Fruit fly (Drosophila melanogaster) whole organism, embryonic: ENCODE measurements around the gene CG15741.
A peak's percentile ranks its signal among the peaks of the same experiment; 100 is the strongest.

ENCODE experiments used
- Ada2b ChIP-seq: fragments of 200-800 bp; sonication (Bioruptor generic); IDR thresholded peaks from 2 replicates; pipeline ENCODE4 v1.3.6; 2022; ENCODE audit warnings: missing biosample characterization, missing genetic modification characterization
- Awh ChIP-seq: fragments of 200-800 bp; sonication (Bioruptor generic); IDR thresholded peaks from 2 replicates; pipeline ENCODE4, ENCODE4 v1.3.6; 2022; ENCODE audit warnings: missing biosample characterization, missing genetic modification characterization
- B-H2 ChIP-seq: fragments of 200-800 bp; sonication (Bioruptor generic); optimal IDR thresholded peaks from 2 replicates; lab custom pipeline; 2018; ENCODE audit warnings: missing biosample characterization, mild to moderate bottlenecking, missing genetic modification characterization
- Bteb2 ChIP-seq: fragments of 200-800 bp; sonication (Bioruptor generic); optimal IDR thresholded peaks from 2 replicates; lab custom pipeline; 2016; ENCODE audit warnings: missing biosample characterization, missing genetic modification characterization
- C15 ChIP-seq: fragments of 200-800 bp; sonication (Bioruptor generic); IDR thresholded peaks from 3 replicates; pipeline ENCODE4 v1.3.6; 2022; ENCODE audit warnings: missing biosample characterization, missing genetic modification characterization
- CG12299 ChIP-seq: fragments of 200-800 bp; sonication (Bioruptor generic); optimal IDR thresholded peaks from 2 replicates; lab custom pipeline; 2018; ENCODE audit warnings: missing biosample characterization, mild to moderate bottlenecking, missing genetic modification characterization
- CG12769 ChIP-seq: fragments of 200-800 bp; sonication (Bioruptor generic); optimal IDR thresholded peaks from 2 replicates; lab custom pipeline; 2019; ENCODE audit warnings: missing biosample characterization, mild to moderate bottlenecking, missing genetic modification characterization, moderate library complexity
- CG14050 ChIP-seq: fragments of 200-800 bp; sonication (Bioruptor generic); IDR thresholded peaks from 3 replicates; pipeline ENCODE4 v1.3.6; 2022; ENCODE audit warnings: missing biosample characterization, missing genetic modification characterization
- CG15011 ChIP-seq: fragments of 200-800 bp; sonication (Bioruptor generic); optimal IDR thresholded peaks from 3 replicates; lab custom pipeline; 2018; ENCODE audit warnings: missing biosample characterization, mild to moderate bottlenecking, missing genetic modification characterization
- CG1603 ChIP-seq: fragments of 200-800 bp; sonication (Bioruptor generic); optimal IDR thresholded peaks from 2 replicates; lab custom pipeline; 2019; ENCODE audit warnings: missing biosample characterization, mild to moderate bottlenecking, missing genetic modification characterization, moderate library complexity
- CG2199 ChIP-seq: fragments of 200-800 bp; sonication (Bioruptor generic); IDR thresholded peaks from 3 replicates; pipeline ENCODE4 v1.3.6; 2022; ENCODE audit warnings: missing biosample characterization, missing genetic modification characterization
- CG32532 ChIP-seq: fragments of 200-800 bp; sonication (Bioruptor generic); IDR thresholded peaks from 2 replicates; pipeline ENCODE4 v1.3.6; 2022; ENCODE audit warnings: missing biosample characterization, missing genetic modification characterization
- CG3407 ChIP-seq: fragments of 200-800 bp; sonication (Bioruptor generic); optimal IDR thresholded peaks from 2 replicates; lab custom pipeline; 2018; ENCODE audit warnings: missing biosample characterization, mild to moderate bottlenecking, missing genetic modification characterization
- CG4404 ChIP-seq: fragments of 200-800 bp; sonication (Bioruptor generic); IDR thresholded peaks from 2 replicates; pipeline ENCODE4 v1.3.6; 2022; ENCODE audit warnings: missing biosample characterization, missing genetic modification characterization
- CG6175 ChIP-seq: fragments of 200-800 bp; sonication (Bioruptor generic); IDR thresholded peaks from 3 replicates; pipeline ENCODE4 v1.3.6; 2022; ENCODE audit warnings: missing biosample characterization, missing genetic modification characterization
- CG6765 ChIP-seq: fragments of 200-800 bp; sonication (Bioruptor generic); optimal IDR thresholded peaks from 3 replicates; lab custom pipeline; 2017; ENCODE audit warnings: missing biosample characterization, mild to moderate bottlenecking, missing genetic modification characterization
- CG7963 ChIP-seq: fragments of 200-800 bp; sonication (Bioruptor generic); IDR thresholded peaks from 3 replicates; pipeline ENCODE4 v1.3.6; 2022; ENCODE audit warnings: missing biosample characterization, missing genetic modification characterization; ENCODE audit not compliant: partially characterized antibody
- CG8359 ChIP-seq: fragments of 200-800 bp; sonication (Bioruptor generic); optimal IDR thresholded peaks from 2 replicates; lab custom pipeline; 2017; ENCODE audit warnings: missing biosample characterization, mild to moderate bottlenecking, missing genetic modification characterization, borderline replicate concordance
- CG9727 ChIP-seq: fragments of 200-800 bp; sonication (Bioruptor generic); optimal IDR thresholded peaks from 3 replicates; lab custom pipeline; 2017; ENCODE audit warnings: missing biosample characterization, mild to moderate bottlenecking, missing genetic modification characterization
- Dad ChIP-seq: fragments of 200-800 bp; sonication (Bioruptor generic); optimal IDR thresholded peaks from 3 replicates; lab custom pipeline; 2016; ENCODE audit warnings: missing biosample characterization, missing genetic modification characterization
- Dip3 ChIP-seq: fragments of 200-800 bp; sonication (Bioruptor generic); optimal IDR thresholded peaks from 3 replicates; lab custom pipeline; 2016; ENCODE audit warnings: missing biosample characterization, missing genetic modification characterization
- Hsf ChIP-seq: fragments of 200-800 bp; sonication (Bioruptor generic); optimal IDR thresholded peaks from 3 replicates; lab custom pipeline; 2016; ENCODE audit warnings: missing biosample characterization, missing genetic modification characterization
- NC2α ChIP-seq: fragments of 200-800 bp; sonication (Bioruptor generic); optimal IDR thresholded peaks from 2 replicates; lab custom pipeline; 2016; ENCODE audit warnings: missing biosample characterization, missing genetic modification characterization
- NK7.1 ChIP-seq: fragments of 200-800 bp; sonication (Bioruptor generic); optimal IDR thresholded peaks from 3 replicates; lab custom pipeline; 2016; ENCODE audit warnings: missing biosample characterization, missing genetic modification characterization
- Nf-YB ChIP-seq: fragments of 200-800 bp; sonication (Bioruptor generic); optimal IDR thresholded peaks from 3 replicates; lab custom pipeline; 2019; ENCODE audit warnings: missing biosample characterization, mild to moderate bottlenecking, missing genetic modification characterization, moderate library complexity
- Opbp ChIP-seq: fragments of 200-800 bp; sonication (Bioruptor generic); IDR thresholded peaks from 3 replicates; pipeline ENCODE4 v1.3.6; 2022; ENCODE audit warnings: missing biosample characterization, missing genetic modification characterization; ENCODE audit not compliant: partially characterized antibody
- Usf ChIP-seq: fragments of 200-800 bp; sonication (Bioruptor generic); optimal IDR thresholded peaks from 2 replicates; lab custom pipeline; 2017; ENCODE audit warnings: missing genotype, missing biosample characterization, missing genetic modification characterization
- Vsx1 ChIP-seq: fragments of 200-800 bp; sonication (Bioruptor generic); optimal IDR thresholded peaks from 2 replicates; lab custom pipeline; 2017; ENCODE audit warnings: missing biosample characterization, mild to moderate bottlenecking, missing genetic modification characterization, missing genetic modification reagents
- amos ChIP-seq: fragments of 200-800 bp; sonication (Bioruptor generic); IDR thresholded peaks from 2 replicates; pipeline ENCODE4 v1.3.6; 2022; ENCODE audit warnings: missing biosample characterization, missing genetic modification characterization; ENCODE audit not compliant: partially characterized antibody
- bcd ChIP-seq: fragments of 200-800 bp; sonication (Bioruptor generic); optimal IDR thresholded peaks from 2 replicates; lab custom pipeline; 2017; ENCODE audit warnings: missing biosample characterization, mild to moderate bottlenecking, missing genetic modification characterization
- bowl ChIP-seq: fragments of 200-800 bp; sonication (Bioruptor generic); IDR thresholded peaks from 2 replicates; pipeline ENCODE4 v1.3.6; 2022; ENCODE audit warnings: missing biosample characterization, missing genetic modification characterization
- chn ChIP-seq: fragments of 200-800 bp; sonication (Bioruptor generic); optimal IDR thresholded peaks from 2 replicates; lab custom pipeline; 2016; ENCODE audit warnings: missing biosample characterization, missing genetic modification characterization
- corto ChIP-seq: fragments of 200-800 bp; sonication (Bioruptor generic); optimal IDR thresholded peaks from 2 replicates; lab custom pipeline; 2016; ENCODE audit warnings: missing biosample characterization, mild to moderate bottlenecking, missing genetic modification characterization, moderate library complexity
- en ChIP-seq: fragments of 200-800 bp; sonication (Bioruptor generic); optimal IDR thresholded peaks from 2 replicates; lab custom pipeline; 2016; ENCODE audit warnings: missing biosample characterization, missing genetic modification characterization
- esg ChIP-seq: fragments of 200-800 bp; sonication (Bioruptor generic); conservative IDR thresholded peaks from 2 replicates; pipeline ENCODE4 v1.3.6; 2022; ENCODE audit warnings: missing biosample characterization, missing genetic modification characterization
- eyg ChIP-seq: fragments of 200-800 bp; sonication (Bioruptor generic); optimal IDR thresholded peaks from 3 replicates; lab custom pipeline; 2016; ENCODE audit warnings: missing biosample characterization, missing genetic modification characterization
- gem ChIP-seq: fragments of 200-800 bp; sonication (Bioruptor generic); optimal IDR thresholded peaks from 2 replicates; lab custom pipeline; 2019; ENCODE audit warnings: missing biosample characterization, mild to moderate bottlenecking, missing genetic modification characterization, moderate library complexity
- knrl ChIP-seq: fragments of 200-800 bp; sonication (Bioruptor generic); IDR thresholded peaks from 3 replicates; pipeline ENCODE4 v1.3.6; 2022; ENCODE audit warnings: missing biosample characterization, missing genetic modification characterization; ENCODE audit not compliant: partially characterized antibody
- lab ChIP-seq: fragments of 200-800 bp; sonication (Bioruptor generic); optimal IDR thresholded peaks from 3 replicates; lab custom pipeline; 2017; ENCODE audit warnings: missing biosample characterization, missing genetic modification characterization, mild to moderate bottlenecking, moderate library complexity, missing genetic modification reagents
- onecut ChIP-seq: fragments of 200-800 bp; sonication (Bioruptor generic); IDR thresholded peaks from 2 replicates; pipeline ENCODE4 v1.3.6; 2022; ENCODE audit warnings: missing biosample characterization, missing genetic modification characterization
- p53 ChIP-seq: fragments of 200-800 bp; sonication (Bioruptor generic); optimal IDR thresholded peaks from 2 replicates; lab custom pipeline; 2016; ENCODE audit warnings: missing biosample characterization, missing genetic modification characterization
- psq ChIP-seq: fragments of 200-800 bp; sonication (Bioruptor generic); optimal IDR thresholded peaks from 2 replicates; lab custom pipeline; 2017; ENCODE audit warnings: missing biosample characterization, missing genetic modification characterization
- schlank ChIP-seq: fragments of 200-800 bp; sonication (Bioruptor generic); optimal IDR thresholded peaks from 2 replicates; lab custom pipeline; 2018; ENCODE audit warnings: missing biosample characterization, mild to moderate bottlenecking, missing genetic modification characterization
- sqz ChIP-seq: fragments of 200-800 bp; sonication (Bioruptor generic); optimal IDR thresholded peaks from 3 replicates; lab custom pipeline; 2018; ENCODE audit warnings: missing biosample characterization, mild to moderate bottlenecking, missing genetic modification characterization
- sr ChIP-seq: fragments of 200-800 bp; sonication (Bioruptor generic); IDR thresholded peaks from 3 replicates; pipeline ENCODE4 v1.3.6; 2022; ENCODE audit warnings: missing biosample characterization, missing genetic modification characterization
- unc-4 ChIP-seq: fragments of 200-800 bp; sonication (Bioruptor generic); IDR thresholded peaks from 2 replicates; pipeline ENCODE4 v1.3.6; 2022; ENCODE audit warnings: missing biosample characterization, missing genetic modification characterization; ENCODE audit not compliant: partially characterized antibody
- vfl ChIP-seq: fragments of 200-800 bp; sonication (Bioruptor generic); optimal IDR thresholded peaks from 2 replicates; lab custom pipeline; 2016; ENCODE audit warnings: missing biosample characterization, missing genetic modification characterization
- wek ChIP-seq: fragments of 200-800 bp; sonication (Bioruptor generic); optimal IDR thresholded peaks from 3 replicates; lab custom pipeline; 2018; ENCODE audit warnings: missing biosample characterization, mild to moderate bottlenecking, missing genetic modification characterization, moderate library complexity
- zfh1 ChIP-seq: fragments of 200-800 bp; sonication (Bioruptor generic); IDR thresholded peaks from 3 replicates; pipeline ENCODE4 v1.3.6; 2022; ENCODE audit warnings: missing biosample characterization, missing genetic modification characterization

The CG15741 gene

dm6 chrX:11788187-11788870 lies 49.5 kb downstream of the CG15741 start (continued):
- peak; percentile 44 for TF ChIP-seq Ada2b (GFP tag; lab: Robert Waterston, UW)
- peak; percentile 35 for TF ChIP-seq Bteb2 (GFP tag; lab: Kevin White, UChicago)
- peak; percentile 80 for TF ChIP-seq Awh (GFP tag; lab: Robert Waterston, UW)
- no peak for TF ChIP-seq eyg (GFP tag; lab: Kevin White, UChicago)
- TF ChIP-seq lab (GFP tag; lab: Kevin White, UChicago) = peak; percentile 81
- TF ChIP-seq amos (GFP tag; lab: Robert Waterston, UW) = no peak
- peak; percentile 19 for TF ChIP-seq CG3407 (GFP tag; lab: Kevin White, UChicago)
- no peak for TF ChIP-seq sqz
- TF ChIP-seq gem (tag; lab: Kevin White, UChicago) = peak; percentile 85
- no peak for TF ChIP-seq CG7963 (GFP tag; lab: Robert Waterston, UW)
- peak; percentile 28 for TF ChIP-seq vfl
- TF ChIP-seq CG32532 (GFP tag; lab: Robert Waterston, UW) = peak; percentile 75
- TF ChIP-seq knrl (GFP tag; lab: Robert Waterston, UW) = no peak
- TF ChIP-seq wek = peak; percentile 7
- TF ChIP-seq bowl (GFP tag; lab: Robert Waterston, UW) = peak; percentile 62; the same call in 1 of the 2 replicates
- TF ChIP-seq NK7.1 (GFP tag; lab: Kevin White, UChicago) = peak; percentile 10
- no peak for TF ChIP-seq Opbp
- no peak for TF ChIP-seq p53 (GFP tag; lab: Kevin White, UChicago)
- TF ChIP-seq psq (GFP tag; lab: Kevin White, UChicago) = no peak
- peak; percentile 44 for TF ChIP-seq Dip3 (GFP tag; lab: Kevin White, UChicago)
- peak; percentile 26 for TF ChIP-seq en (GFP tag; lab: Kevin White, UChicago)
- peak; percentile 59; the same call in 1 of the 3 replicates for TF ChIP-seq sr (GFP tag; lab: Robert Waterston, UW)
- peak; percentile 19 for TF ChIP-seq CG8359 (GFP tag; lab: Kevin White, UChicago)
- peak; percentile 18 for TF ChIP-seq corto (GFP tag; lab: Kevin White, UChicago)
- TF ChIP-seq Hsf (GFP tag; lab: Kevin White, UChicago) = peak; percentile 73
- TF ChIP-seq CG9727 (GFP tag; lab: Kevin White, UChicago) = peak; percentile 65
- peak; percentile 56 for TF ChIP-seq zfh1
- TF ChIP-seq CG2199 (GFP tag; lab: Robert Waterston, UW) = no peak
- TF ChIP-seq CG12769 = peak; percentile 60
- peak; percentile 68 for TF ChIP-seq esg (GFP tag; lab: Robert Waterston, UW)
- no peak for TF ChIP-seq B-H2 (GFP tag; lab: Kevin White, UChicago)
- TF ChIP-seq NC2α (GFP tag; lab: Kevin White, UChicago) = peak; percentile 28
- peak; percentile 38; the same call in 1 of the 3 replicates for TF ChIP-seq CG6175 (GFP tag; lab: Robert Waterston, UW)
- peak; percentile 70 for TF ChIP-seq CG1603 (tag; lab: Kevin White, UChicago)
- TF ChIP-seq schlank (tag; lab: Kevin White, UChicago) = peak; percentile 12
- peak; percentile 28 for TF ChIP-seq Vsx1
- TF ChIP-seq CG15011 (GFP tag; lab: Kevin White, UChicago) = peak; percentile 64
- peak; percentile 51 for TF ChIP-seq Nf-YB (GFP tag; lab: Kevin White, UChicago)
- TF ChIP-seq chn (GFP tag; lab: Kevin White, UChicago) = peak; percentile 52
- peak; percentile 21 for TF ChIP-seq CG6765 (GFP tag; lab: Kevin White, UChicago)
- TF ChIP-seq Dad = peak; percentile 42
- no peak for TF ChIP-seq C15 (GFP tag; lab: Robert Waterston, UW)
- TF ChIP-seq Usf (GFP tag; lab: Kevin White, UChicago) = no peak
- no peak for TF ChIP-seq CG12299
- TF ChIP-seq bcd (GFP tag; lab: Kevin White, UChicago) = peak; percentile 77
- peak; percentile 48; the same call in 1 of the 2 replicates for TF ChIP-seq CG4404 (GFP tag; lab: Robert Waterston, UW)
- no peak for TF ChIP-seq unc-4 (GFP tag; lab: Robert Waterston, UW)
- peak; percentile 66 for TF ChIP-seq CG14050 (GFP tag; lab: Robert Waterston, UW)
- no peak for TF ChIP-seq onecut
